Worm (Caenorhabditis elegans) whole organism, midembryonic: ENCODE measurements around the gene ZK418.2.

ENCODE experiments used
- T22C8.4 ChIP-seq: fragments of 200-800 bp; sonication (Bioruptor generic); IDR thresholded peaks from 2 replicates; pipeline ENCODE4 v1.3.6; 2022; ENCODE audit warnings: missing genetic modification characterization, missing compliant biosample characterization
- flt-1 ChIP-seq: fragments of 200-800 bp; sonication (Bioruptor generic); IDR thresholded peaks from 2 replicates; pipeline ENCODE4 v1.3.6; 2022; ENCODE audit warnings: missing genetic modification characterization, missing compliant biosample characterization
- klf-2 ChIP-seq: fragments of 200-800 bp; sonication (Bioruptor generic); conservative IDR thresholded peaks from 2 replicates; pipeline ENCODE4 v1.3.6; 2022; ENCODE audit warnings: missing genetic modification reagents, missing genetic modification characterization, missing compliant biosample characterization
- ref-1 ChIP-seq: fragments of 200-800 bp; sonication (Bioruptor generic); conservative IDR thresholded peaks from 2 replicates; pipeline ENCODE4 v1.3.6; 2022; ENCODE audit warnings: missing genetic modification reagents, missing genetic modification characterization, missing compliant biosample characterization
- tab-1 ChIP-seq: fragments of 200-800 bp; sonication (Bioruptor generic); IDR thresholded peaks from 2 replicates; pipeline ENCODE4 v1.3.6; 2022; ENCODE audit warnings: missing genetic modification characterization, missing compliant biosample characterization
- ztf-29 ChIP-seq: fragments of 200-800 bp; sonication (Bioruptor generic); IDR thresholded peaks from 2 replicates; pipeline ENCODE4 v1.3.6; 2022; ENCODE audit warnings: missing genetic modification reagents, missing genetic modification characterization, missing compliant biosample characterization

ce11 chrIII:7136015-7136414 lies 44.9 kb downstream of the ZK418.2 start, which contains the start of gene B0280.17:
- no peak for TF ChIP-seq ref-1
- TF ChIP-seq flt-1 (GFP tag; lab: Robert Waterston, UW): no peak
- no peak for TF ChIP-seq T22C8.4 (GFP tag; lab: Robert Waterston, UW)
- no peak for TF ChIP-seq klf-2 (GFP tag; lab: Robert Waterston, UW)
- TF ChIP-seq tab-1 (GFP tag; lab: Robert Waterston, UW): no peak
- TF ChIP-seq ztf-29: no peak
